Fruit fly (Drosophila melanogaster): Measurements from ENCODE around the gene TH1.
A peak's percentile ranks its signal among the peaks of the same experiment; 100 is the strongest.

The TH1 gene

DNA sequence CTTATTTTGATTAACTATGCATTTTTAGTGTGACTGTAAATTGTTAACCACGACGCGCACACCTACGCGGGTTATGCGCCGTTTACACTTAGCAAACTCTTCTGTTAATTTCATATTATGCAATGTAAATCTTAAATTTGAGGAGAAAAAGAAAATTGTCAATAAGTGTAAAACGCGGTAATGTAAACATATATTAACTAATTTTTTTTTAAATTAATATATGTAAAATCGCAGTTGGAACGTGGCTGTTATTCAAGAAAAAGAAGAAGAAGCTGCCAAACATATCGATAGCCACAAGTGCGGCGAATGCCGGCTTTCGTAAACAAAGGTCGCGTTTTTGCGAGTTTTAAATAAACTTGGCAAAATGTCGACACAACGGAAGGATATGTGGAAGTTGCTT, at the start of gene TH1, which contains the start of gene mei-41:
Gene TH1, minus strand, starts transcription at position 42 of the 400 bp plus-strand sequence.
Gene mei-41, plus strand, starts transcription at position 302 of the 400 bp plus-strand sequence.
- no peak for TF ChIP-seq noc (tag; optimal IDR thresholded peaks at IDR 0.05)

DNA sequence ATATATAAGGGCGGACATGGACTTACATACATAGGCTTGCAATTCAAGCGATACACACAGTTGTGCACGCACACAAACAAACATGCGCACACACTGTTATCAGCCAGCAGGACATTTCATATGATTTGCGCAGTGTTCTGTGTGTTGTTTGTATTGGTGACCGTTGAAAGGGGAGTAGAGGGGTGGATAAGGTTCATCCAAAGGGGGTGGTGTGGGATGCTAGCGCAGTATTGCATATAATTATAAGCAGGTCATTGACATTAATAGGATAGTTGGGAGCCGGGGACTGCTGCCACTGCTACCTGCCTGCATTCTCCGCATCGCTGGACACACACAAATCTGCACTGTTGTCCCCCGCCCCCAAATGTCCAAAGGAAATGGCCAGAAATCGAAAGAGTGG, 37.2 kb upstream of the TH1 start:
- TF ChIP-seq noc (tag; optimal IDR thresholded peaks at IDR 0.05), result no peak

DNA sequence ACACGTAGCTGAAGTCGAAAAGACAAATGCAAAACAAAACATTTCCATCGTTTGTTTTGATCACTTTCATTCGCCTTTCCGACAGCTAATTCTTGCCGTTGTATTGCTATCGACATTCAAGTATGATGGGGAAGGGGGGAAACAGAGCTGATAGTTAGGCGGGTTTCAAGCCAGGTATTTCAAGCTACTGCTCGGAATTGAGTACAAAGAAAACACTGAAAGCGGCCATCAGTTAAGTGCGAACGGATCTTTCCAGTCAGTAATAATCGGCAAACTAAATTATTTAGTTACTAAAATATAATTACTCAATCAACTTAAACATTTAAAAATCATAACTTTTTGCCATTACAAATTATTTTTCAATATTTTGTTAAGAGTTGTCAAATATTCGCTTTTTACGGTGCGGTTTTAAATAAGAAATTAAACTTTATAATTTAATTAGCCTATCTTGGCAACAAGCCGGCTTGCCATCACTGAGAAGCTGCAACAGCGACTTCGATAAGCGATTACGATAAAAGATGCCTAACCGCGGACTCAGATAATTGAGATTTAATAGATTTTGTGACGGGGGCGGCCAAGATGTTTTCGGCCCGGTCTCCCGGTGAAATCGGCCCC, 36.7 kb upstream of the TH1 start:
- no peak for TF ChIP-seq noc (tag; optimal IDR thresholded peaks at IDR 0.05)

DNA sequence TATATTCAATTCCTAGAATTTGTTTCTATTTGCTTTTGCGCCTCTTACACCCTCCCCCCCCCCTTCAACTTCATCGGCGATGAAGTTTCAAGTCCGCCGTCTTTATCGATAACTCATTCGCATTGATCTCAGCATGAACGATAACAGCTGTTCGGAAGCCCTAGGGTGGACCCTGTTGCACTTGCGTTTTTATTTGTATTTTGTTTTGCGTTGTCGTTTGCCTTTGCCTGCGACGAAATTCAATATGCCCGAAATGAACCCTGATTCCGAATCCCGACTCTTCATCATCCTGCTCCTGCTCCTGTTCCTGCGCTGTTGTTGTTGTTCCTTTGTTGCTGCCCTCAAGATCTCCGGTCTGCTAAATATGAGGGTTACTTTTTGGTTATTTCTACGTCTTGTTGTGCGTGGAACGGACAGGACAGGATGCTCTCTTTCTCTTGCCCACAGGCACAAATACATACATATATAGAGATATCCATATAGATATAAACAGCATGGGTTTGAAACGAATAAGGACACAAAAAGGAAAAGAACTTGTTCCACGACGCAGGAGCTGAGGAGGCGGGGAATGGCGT, 35.3 kb upstream of the TH1 start:
- no peak for TF ChIP-seq noc (tag; optimal IDR thresholded peaks at IDR 0.05)

DNA sequence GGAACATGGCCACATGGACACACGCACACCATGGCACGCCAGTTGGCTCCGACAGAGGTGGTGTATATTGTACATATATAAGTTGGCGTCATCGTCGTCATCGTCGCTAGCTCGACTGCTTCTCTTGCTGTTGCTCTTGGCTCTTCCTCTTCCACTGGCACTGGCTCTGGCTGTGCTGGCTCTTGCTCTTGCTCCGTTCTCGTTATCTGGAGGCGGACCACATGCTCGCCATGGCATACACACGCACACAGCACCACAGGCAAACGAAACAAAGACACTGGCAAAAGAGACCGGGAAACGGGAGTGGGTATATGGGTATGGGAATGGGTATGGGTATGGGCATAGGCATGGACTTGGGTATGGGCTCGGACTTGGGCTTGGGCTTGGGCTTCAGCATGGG, 33.9 kb upstream of the TH1 start:
- TF ChIP-seq noc (tag; optimal IDR thresholded peaks at IDR 0.05), result no peak

DNA sequence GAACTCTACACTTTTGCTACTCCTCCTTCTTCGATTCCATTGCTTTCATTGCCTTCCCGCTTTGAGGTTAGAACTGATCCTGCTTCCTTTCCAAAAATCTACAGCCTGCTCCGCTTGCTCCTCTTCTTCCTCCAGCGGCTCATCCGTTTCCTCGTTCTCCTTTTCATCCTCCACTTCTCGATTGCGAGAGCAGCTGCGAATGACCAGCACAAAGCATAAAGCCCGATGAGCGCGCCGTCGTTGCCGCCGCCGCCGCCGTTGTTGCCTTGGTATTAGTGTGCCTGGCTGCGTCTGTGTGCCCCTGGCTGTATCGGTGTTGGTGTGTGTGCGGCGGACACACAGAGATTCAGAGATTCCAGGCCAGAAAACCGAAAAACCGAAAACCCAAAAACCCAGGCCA, 33.1 kb upstream of the TH1 start:
- TF ChIP-seq noc (tag; optimal IDR thresholded peaks at IDR 0.05), result no peak

DNA sequence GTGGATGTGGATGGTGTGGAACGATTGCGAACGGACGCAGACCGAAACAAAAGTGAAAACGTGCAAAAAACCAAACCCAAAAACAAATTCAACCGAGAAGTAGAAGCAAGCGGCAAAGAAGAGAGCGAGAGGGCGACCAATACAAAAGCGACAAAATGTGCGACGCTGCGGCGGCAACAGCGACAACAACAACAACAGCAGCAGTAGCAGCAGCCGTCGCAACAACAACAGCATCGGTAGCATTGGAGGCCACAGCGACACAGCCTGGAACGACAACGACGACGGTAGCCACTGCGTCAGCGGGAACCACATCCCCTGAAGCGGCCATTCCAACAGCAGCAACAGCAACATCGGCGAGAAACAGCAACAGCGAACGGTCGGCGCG, 31.9 kb upstream of the TH1 start:
- no peak for TF ChIP-seq noc (tag; optimal IDR thresholded peaks at IDR 0.05)

DNA sequence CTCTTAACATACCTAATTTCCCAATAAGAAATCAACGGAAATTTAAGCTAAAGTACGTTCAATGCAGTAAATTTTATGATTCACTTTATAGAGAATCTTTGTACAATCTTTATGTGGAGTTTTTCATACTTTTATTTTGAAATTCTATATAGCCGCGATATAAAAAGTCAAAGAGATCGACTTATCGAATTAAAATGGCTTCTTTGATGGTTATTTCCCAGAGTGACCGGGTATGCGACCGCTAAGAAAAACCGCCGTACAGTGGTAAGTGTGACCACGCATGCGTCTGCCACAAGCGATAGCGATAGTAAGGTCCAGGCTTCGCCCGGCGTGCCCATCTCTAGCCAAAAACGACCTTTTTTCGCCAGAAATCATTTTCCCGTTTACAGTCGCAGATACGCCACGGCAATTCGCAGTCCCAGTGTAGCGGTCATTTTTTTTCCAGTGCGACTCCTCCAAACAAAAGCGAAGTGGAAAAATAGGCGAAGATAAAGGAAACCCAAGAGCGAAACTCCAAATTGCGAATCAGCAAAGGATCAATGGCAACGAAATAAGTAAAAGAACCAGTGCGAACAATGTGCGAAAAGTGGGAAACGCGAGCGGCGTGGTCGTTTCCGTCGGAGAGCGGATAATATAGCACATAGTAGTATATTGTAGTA, 31.4 kb upstream of the TH1 start, which contains the start of gene hang:
Gene hang, plus strand, starts transcription at position 366 of the 659 bp plus-strand sequence.
- peak; percentile 53 for TF ChIP-seq noc (tag; optimal IDR thresholded peaks at IDR 0.05)

DNA sequence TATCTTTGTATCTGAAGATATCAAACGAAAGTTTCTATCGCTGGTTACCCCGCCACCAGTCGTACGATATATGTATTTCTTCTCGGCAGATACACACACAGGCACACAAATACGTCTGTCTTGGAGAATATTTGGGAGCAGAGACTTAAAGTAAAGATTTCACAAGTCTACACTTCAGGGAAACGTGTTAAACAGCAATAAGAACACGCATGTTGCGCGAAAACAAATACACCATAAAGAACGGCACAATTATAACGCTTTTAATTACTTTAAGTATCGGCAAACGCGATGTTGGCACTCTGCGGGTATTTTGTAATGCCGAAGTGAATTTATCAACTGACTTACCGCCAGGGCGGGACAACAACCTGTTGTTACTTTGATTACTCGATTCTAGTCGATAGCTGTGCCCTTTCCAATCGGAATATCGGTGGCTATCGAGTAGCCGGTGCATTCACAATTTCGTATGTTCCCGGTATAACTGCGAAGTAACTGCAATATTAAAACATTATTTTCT, 30.7 kb upstream of the TH1 start, which contains the start of gene AnxB11:
Gene AnxB11, minus strand, starts transcription at position 367 of the 514 bp plus-strand sequence.
- no peak for TF ChIP-seq noc (tag; optimal IDR thresholded peaks at IDR 0.05)

DNA sequence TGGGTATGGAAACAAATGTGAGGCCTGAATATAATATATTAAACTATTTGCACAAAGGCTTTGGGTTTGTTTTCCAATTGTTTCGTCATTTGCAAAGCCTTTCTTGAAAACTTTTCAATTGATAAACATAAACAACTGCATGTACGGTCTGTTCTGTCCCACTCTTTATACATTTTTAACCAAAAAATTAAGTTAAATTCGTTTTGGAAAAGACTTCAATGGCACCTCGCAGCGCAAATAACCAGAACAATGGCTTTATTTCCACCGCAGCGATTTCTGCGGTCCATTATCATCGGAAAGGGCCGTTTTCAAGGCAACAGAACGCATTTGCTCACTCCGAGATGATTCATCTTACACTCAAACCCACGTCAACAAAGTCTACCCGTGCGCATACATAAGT, 29.6 kb upstream of the TH1 start:
- no peak for TF ChIP-seq noc (tag; optimal IDR thresholded peaks at IDR 0.05)

DNA sequence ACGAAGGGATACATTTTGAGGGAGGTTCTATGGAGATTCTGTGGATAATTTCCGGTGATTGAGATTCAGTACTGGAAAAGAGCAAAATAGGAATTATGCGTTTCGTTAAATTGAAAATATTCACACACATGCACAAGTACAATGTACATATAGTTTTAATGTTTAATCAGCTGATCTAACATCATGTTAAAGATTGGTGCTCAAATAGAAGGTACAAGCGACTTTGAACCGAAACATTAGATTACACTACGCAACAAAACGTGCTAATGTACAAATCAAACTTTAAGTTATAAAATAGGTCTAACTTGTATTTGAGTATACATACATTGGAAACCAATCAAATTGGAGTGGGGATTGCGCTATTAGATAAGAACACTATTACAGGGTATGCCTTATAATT, 28.8 kb upstream of the TH1 start:
- TF ChIP-seq noc (tag; optimal IDR thresholded peaks at IDR 0.05), result no peak

DNA sequence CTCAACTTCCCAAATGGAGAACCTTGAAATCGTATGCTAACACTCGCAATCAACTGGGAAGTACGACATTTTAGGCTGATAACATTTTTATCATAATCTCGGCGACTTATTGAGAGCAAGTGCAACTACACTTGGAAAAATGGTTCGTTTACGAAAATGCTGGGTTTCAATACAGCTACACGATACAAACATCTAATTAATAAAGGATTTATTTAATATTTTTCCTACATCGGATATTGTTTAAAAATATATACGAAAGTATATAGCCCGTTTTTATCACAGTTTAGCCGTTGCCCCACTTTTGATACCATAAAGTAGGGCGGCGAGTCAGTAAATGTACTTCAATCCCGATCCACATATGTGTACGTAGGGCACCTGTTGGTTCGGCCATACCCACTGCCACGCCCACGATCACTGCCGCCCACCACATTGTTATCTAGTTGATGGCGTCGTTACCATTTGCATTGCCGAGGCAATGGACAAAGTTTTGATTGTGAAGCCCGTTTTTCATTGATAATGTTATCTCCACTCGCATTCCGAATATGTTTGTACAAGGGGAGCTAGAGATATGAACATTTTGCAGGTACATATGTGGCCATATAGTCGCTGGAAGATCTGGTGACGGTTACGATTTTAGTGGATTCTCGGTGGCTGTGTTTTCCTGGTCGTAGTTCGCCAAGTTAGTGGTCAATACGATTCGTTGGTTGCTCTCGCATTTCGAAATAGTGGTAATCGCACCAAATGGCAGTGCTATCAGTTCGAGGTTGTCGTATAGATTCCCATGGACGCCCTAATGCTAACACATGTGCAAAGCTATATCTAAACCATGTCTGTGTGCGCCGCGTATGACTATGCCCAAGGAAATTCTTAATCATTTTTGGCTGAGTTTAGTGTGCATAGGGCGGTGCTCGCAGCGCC, 23.5 kb upstream of the TH1 start, which contains the start of gene Traf-like:
Gene Traf-like, plus strand, starts transcription at position 596 of the 918 bp plus-strand sequence.
- peak; percentile 48 for TF ChIP-seq noc (tag; optimal IDR thresholded peaks at IDR 0.05)

DNA sequence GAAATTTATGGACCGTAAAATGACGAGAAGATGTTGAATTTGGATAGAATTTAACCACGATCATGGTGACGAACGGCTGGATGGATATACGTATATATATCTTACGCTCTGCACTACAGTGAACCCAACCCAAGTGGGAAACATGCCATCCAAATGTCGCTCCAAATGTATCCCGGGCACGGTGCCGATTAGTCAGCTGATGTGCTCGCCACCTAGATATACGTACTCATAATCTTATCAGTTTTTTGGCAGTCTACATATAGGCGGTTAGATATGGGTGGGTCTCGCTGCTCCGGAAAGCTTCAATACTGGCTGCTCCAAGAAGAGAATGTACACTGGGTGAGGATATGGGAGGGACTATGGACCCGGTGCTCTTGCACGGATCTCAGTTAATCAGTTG, 14.8 kb upstream of the TH1 start:
- no peak for TF ChIP-seq noc (tag; optimal IDR thresholded peaks at IDR 0.05)

DNA sequence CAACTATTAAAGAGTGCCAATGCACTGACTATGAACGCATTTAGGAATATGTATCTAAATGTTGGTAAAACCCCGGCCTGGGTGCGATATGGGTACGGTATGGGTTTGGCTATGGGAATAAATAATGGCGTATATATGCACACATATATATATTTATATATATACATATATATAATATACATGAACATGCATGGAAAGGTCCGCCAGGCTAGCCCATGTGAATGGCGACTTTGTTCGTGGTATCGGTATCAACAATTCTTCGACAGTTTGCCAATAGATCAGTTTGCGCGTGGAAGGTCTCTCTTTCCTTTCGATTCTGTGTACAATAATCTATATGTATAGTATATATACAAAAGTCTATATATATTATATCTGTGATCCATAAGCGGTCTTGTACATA, 14.0 kb upstream of the TH1 start, which contains the start of gene CG4301:
Gene CG4301, plus strand, starts transcription at position 301 of the 400 bp plus-strand sequence.
- TF ChIP-seq noc (tag; optimal IDR thresholded peaks at IDR 0.05), result no peak

DNA sequence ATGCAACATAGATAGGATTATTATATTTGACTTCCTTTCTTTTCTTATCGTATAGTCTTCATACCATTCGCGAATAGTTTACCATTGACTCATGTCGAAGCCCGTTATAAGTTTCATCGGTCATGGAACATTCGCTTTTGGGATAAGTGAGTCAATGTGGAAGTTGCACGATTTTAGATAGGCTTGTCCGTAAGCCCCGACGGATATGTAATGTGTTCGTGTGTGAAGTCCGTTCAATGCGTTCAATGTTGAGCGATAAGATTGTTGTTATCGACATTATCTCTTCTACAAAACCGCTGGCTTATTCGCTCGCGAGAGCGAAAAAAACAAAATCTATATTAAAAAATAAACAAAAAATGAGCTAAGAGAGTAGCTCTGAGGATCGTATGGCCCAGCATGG, 13.6 kb upstream of the TH1 start, which contains the start of gene CG9981:
Gene CG9981, minus strand, starts transcription at position 320 of the 400 bp plus-strand sequence.
- TF ChIP-seq noc (tag; optimal IDR thresholded peaks at IDR 0.05), result no peak
